Worm (Caenorhabditis elegans) whole organism, L3 larva: ENCODE data around the gene F02D8.9.

ENCODE experiments used
- R02D3.7 ChIP-seq: fragments of 150-350 bp; optimal IDR thresholded peaks from 2 replicates; lab custom pipeline; 2014; ENCODE audit warnings: missing biosample characterization, missing genetic modification characterization
- ZK546.5 ChIP-seq: sonication (generic microtip); optimal IDR thresholded peaks from 2 replicates; lab custom pipeline; 2017; ENCODE audit warnings: missing biosample characterization, missing genetic modification characterization
- ama-1 ChIP-seq: fragments of 150-350 bp; optimal IDR thresholded peaks from 2 replicates; lab custom pipeline; 2018
- ceh-16 ChIP-seq: sonication (generic microtip); optimal IDR thresholded peaks from 2 replicates; lab custom pipeline; 2017; ENCODE audit warnings: missing biosample characterization, missing genetic modification characterization
- ceh-28 ChIP-seq: fragments of 150-350 bp; optimal IDR thresholded peaks from 2 replicates; lab custom pipeline; 2014; ENCODE audit warnings: missing biosample characterization, missing genetic modification reagents, missing genetic modification characterization
- ceh-9 ChIP-seq: sonication (generic microtip); optimal IDR thresholded peaks from 2 replicates; lab custom pipeline; 2018; ENCODE audit warnings: missing biosample characterization, missing genetic modification characterization
- daf-12 ChIP-seq: fragments of 150-350 bp; optimal IDR thresholded peaks from 2 replicates; lab custom pipeline; 2014; ENCODE audit warnings: missing biosample characterization, missing genetic modification reagents, missing genetic modification characterization
- egl-27 ChIP-seq: sonication (generic microtip); optimal IDR thresholded peaks from 4 replicates; lab custom pipeline; 2017; ENCODE audit warnings: missing biosample characterization, missing genetic modification reagents, missing genetic modification characterization
- egl-5 ChIP-seq: fragments of 150-350 bp; optimal IDR thresholded peaks from 2 replicates; lab custom pipeline; 2017; ENCODE audit warnings: missing biosample characterization, missing genetic modification reagents, missing genetic modification characterization, inconsistent platforms
- elt-1 ChIP-seq: fragments of 150-350 bp; optimal IDR thresholded peaks from 2 replicates; lab custom pipeline; 2014; ENCODE audit warnings: missing biosample characterization, missing genetic modification characterization
- fkh-10 ChIP-seq: sonication (generic microtip); optimal IDR thresholded peaks from 2 replicates; lab custom pipeline; 2017; ENCODE audit warnings: missing biosample characterization, missing genetic modification reagents, missing genetic modification characterization
- fkh-2 ChIP-seq: fragments of 150-350 bp; optimal IDR thresholded peaks from 2 replicates; lab custom pipeline; 2014; ENCODE audit warnings: missing biosample characterization, missing genetic modification reagents, missing genetic modification characterization
- fos-1 ChIP-seq: fragments of 150-350 bp; optimal IDR thresholded peaks from 2 replicates; lab custom pipeline; 2014; ENCODE audit warnings: missing biosample characterization, missing genetic modification characterization
- hmg-11 ChIP-seq: sonication (generic microtip); optimal IDR thresholded peaks from 2 replicates; lab custom pipeline; 2016; ENCODE audit warnings: missing genetic modification characterization, missing compliant biosample characterization
- jun-1 ChIP-seq: fragments of 150-350 bp; optimal IDR thresholded peaks from 2 replicates; lab custom pipeline; 2014; ENCODE audit warnings: missing biosample characterization, missing genetic modification reagents, missing genetic modification characterization
- lin-15B ChIP-seq: fragments of 150-350 bp; optimal IDR thresholded peaks from 2 replicates; lab custom pipeline; 2014; ENCODE audit warnings: missing biosample characterization, missing genetic modification characterization
- lin-39 ChIP-seq: fragments of 150-350 bp; optimal IDR thresholded peaks from 2 replicates; lab custom pipeline; 2018; ENCODE audit warnings: missing biosample characterization, missing genetic modification reagents, missing genetic modification characterization
- mdl-1 ChIP-seq: fragments of 150-350 bp; optimal IDR thresholded peaks from 2 replicates; lab custom pipeline; 2014; ENCODE audit warnings: missing biosample characterization, missing genetic modification characterization
- mml-1 ChIP-seq: fragments of 150-350 bp; sonication (generic microtip); optimal IDR thresholded peaks from 3 replicates; lab custom pipeline; 2014; ENCODE audit warnings: missing biosample characterization, missing genetic modification characterization
- nfya-1 ChIP-seq: sonication (generic microtip); optimal IDR thresholded peaks from 2 replicates; lab custom pipeline; 2017; ENCODE audit warnings: missing genetic modification characterization, mild to moderate bottlenecking, missing compliant biosample characterization, antibody characterized with exemption, moderate library complexity; ENCODE audit not compliant: insufficient read depth
- nhr-11 ChIP-seq: fragments of 150-350 bp; optimal IDR thresholded peaks from 2 replicates; lab custom pipeline; 2014; ENCODE audit warnings: missing biosample characterization, missing genetic modification characterization
- nhr-23 ChIP-seq: fragments of 150-350 bp; optimal IDR thresholded peaks from 2 replicates; lab custom pipeline; 2014; ENCODE audit warnings: missing biosample characterization, missing genetic modification reagents, missing genetic modification characterization
- nhr-237 ChIP-seq: fragments of 150-350 bp; optimal IDR thresholded peaks from 2 replicates; lab custom pipeline; 2014; ENCODE audit warnings: missing biosample characterization, missing genetic modification characterization
- nhr-28 ChIP-seq: fragments of 150-350 bp; optimal IDR thresholded peaks from 2 replicates; lab custom pipeline; 2014; ENCODE audit warnings: missing biosample characterization, missing genetic modification characterization
- nhr-76 ChIP-seq: fragments of 150-350 bp; sonication (generic microtip); optimal IDR thresholded peaks from 5 replicates; lab custom pipeline; 2014; ENCODE audit warnings: missing biosample characterization, missing genetic modification characterization
- nhr-77 ChIP-seq: fragments of 150-350 bp; optimal IDR thresholded peaks from 2 replicates; lab custom pipeline; 2014; ENCODE audit warnings: missing biosample characterization, missing genetic modification characterization
- pha-4 ChIP-seq: fragments of 150-350 bp; optimal IDR thresholded peaks from 2 replicates; lab custom pipeline; 2014; ENCODE audit warnings: missing biosample characterization, missing genetic modification reagents, missing genetic modification characterization
- sea-2 ChIP-seq: fragments of 150-350 bp; sonication (generic microtip); optimal IDR thresholded peaks from 4 replicates; lab custom pipeline; 2014; ENCODE audit warnings: missing biosample characterization, missing genetic modification reagents, missing genetic modification characterization
- snpc-4 ChIP-seq: fragments of 150-350 bp; optimal IDR thresholded peaks from 2 replicates; lab custom pipeline; 2014; ENCODE audit warnings: missing biosample characterization, missing genetic modification characterization
- unc-39 ChIP-seq: sonication (generic microtip); optimal IDR thresholded peaks from 4 replicates; lab custom pipeline; 2017; ENCODE audit warnings: missing biosample characterization, missing genetic modification characterization
- zag-1 ChIP-seq: fragments of 150-350 bp; optimal IDR thresholded peaks from 2 replicates; lab custom pipeline; 2014; ENCODE audit warnings: missing biosample characterization, missing genetic modification characterization

F02D8.9 gene

ce11 chrV:15002184-15002690 lies 46.7 kb upstream of the F02D8.9 start, which contains the start of the genes fib-1 and mut-15 (continued):
- TF ChIP-seq egl-5 (tag; lab: Kevin White, UChicago) (peak; percentile 92), pha-4 (peak; percentile 95)

ce11 chrV:15001536-15001935 lies 46.0 kb upstream of the F02D8.9 start:
- TF ChIP-seq mdl-1 (tag; lab: Kevin White, UChicago) (no peak), nhr-77 (no peak), jun-1 (tag; lab: Kevin White, UChicago) (no peak), nhr-28 (tag; lab: Kevin White, UChicago) (no peak), zag-1 (no peak), lin-15B (tag; lab: Kevin White, UChicago) (no peak), ceh-16 (no peak), elt-1 (no peak), nfya-1 (tag; lab: Kevin White, UChicago) (no peak), fkh-2 (no peak), R02D3.7 (tag; lab: Kevin White, UChicago) (no peak), daf-12 (tag; lab: Kevin White, UChicago) (no peak), nhr-23 (no peak), egl-27 (tag; lab: Kevin White, UChicago) (no peak), pha-4 (no peak)

ce11 chrV:15000055-15000704 lies 44.6 kb upstream of the F02D8.9 start, which contains the start of gene rps-16:
Gene rps-16, minus strand, starts transcription at chrV:15000541.
- TF ChIP-seq nhr-28 (tag; lab: Kevin White, UChicago) (no peak), daf-12 (tag; lab: Kevin White, UChicago) (no peak), lin-15B (tag; lab: Kevin White, UChicago) (no peak), sea-2 (no peak), mml-1 (tag; lab: Kevin White, UChicago) (no peak), R02D3.7 (tag; lab: Kevin White, UChicago) (no peak), snpc-4 (tag; lab: Kevin White, UChicago) (no peak), nhr-76 (no peak), ZK546.5 (tag; lab: Kevin White, UChicago) (no peak), fos-1 (tag; lab: Kevin White, UChicago) (no peak), fkh-10 (GFP tag; lab: Kevin White, UChicago) (no peak), fkh-2 (no peak), jun-1 (tag; lab: Kevin White, UChicago) (no peak)
- TF ChIP-seq, all 47 proteins: peak for 0

ce11 chrV:14999485-15000023 lies 44.0 kb upstream of the F02D8.9 start, which contains the start of gene T01C3.11:
Gene T01C3.11, plus strand, starts transcription at chrV:14999535.
- TF ChIP-seq egl-27 (tag; lab: Kevin White, UChicago) (no peak), zag-1 (no peak), ceh-28 (no peak), nhr-237 (tag; lab: Kevin White, UChicago) (no peak), mdl-1 (tag; lab: Kevin White, UChicago) (no peak), nhr-11 (tag; lab: Kevin White, UChicago) (no peak), fos-1 (tag; lab: Kevin White, UChicago) (no peak), ceh-9 (no peak), nhr-23 (no peak), nhr-76 (no peak), ceh-16 (no peak)

- TF ChIP-seq ama-1 (lab: Kevin White, UChicago) (no peak), hmg-11 (tag; lab: Kevin White, UChicago) (no peak), nhr-23 (no peak), fos-1 (tag; lab: Kevin White, UChicago) (no peak), nhr-11 (tag; lab: Kevin White, UChicago) (no peak), unc-39 (no peak), ceh-9 (no peak), egl-5 (tag; lab: Kevin White, UChicago) (no peak), nhr-237 (tag; lab: Kevin White, UChicago) (no peak), lin-39 (no peak), ceh-28 (no peak), daf-12 (tag; lab: Kevin White, UChicago) (no peak)
Observed at ce11 chrV:14996236-14996635, 40.7 kb upstream of the F02D8.9 start, which contains the start of gene irld-14. Gene irld-14, plus strand, starts transcription at chrV:14996536.
